Worm (Caenorhabditis elegans) whole organism, midembryonic: Measurements from ENCODE around the gene F59A6.4.

ENCODE experiments used
- T22C8.4 ChIP-seq: fragments of 200-800 bp; sonication (Bioruptor generic); IDR thresholded peaks from 2 replicates; pipeline ENCODE4 v1.3.6; 2022; ENCODE audit warnings: missing genetic modification characterization, missing compliant biosample characterization
- cog-1 ChIP-seq: sonication (generic microtip); optimal IDR thresholded peaks from 2 replicates; lab custom pipeline; 2016; ENCODE audit warnings: missing genetic modification characterization, missing compliant biosample characterization
- flt-1 ChIP-seq: fragments of 200-800 bp; sonication (Bioruptor generic); IDR thresholded peaks from 2 replicates; pipeline ENCODE4 v1.3.6; 2022; ENCODE audit warnings: missing genetic modification characterization, missing compliant biosample characterization
- klf-2 ChIP-seq: fragments of 200-800 bp; sonication (Bioruptor generic); conservative IDR thresholded peaks from 2 replicates; pipeline ENCODE4 v1.3.6; 2022; ENCODE audit warnings: missing genetic modification reagents, missing genetic modification characterization, missing compliant biosample characterization
- med-1 ChIP-seq: sonication (generic microtip); optimal IDR thresholded peaks from 2 replicates; lab custom pipeline; 2017; ENCODE audit warnings: missing genetic modification characterization, mild to moderate bottlenecking, missing compliant biosample characterization, antibody characterized with exemption, missing genetic modification reagents; ENCODE audit not compliant: insufficient read depth
- ref-1 ChIP-seq: fragments of 200-800 bp; sonication (Bioruptor generic); conservative IDR thresholded peaks from 2 replicates; pipeline ENCODE4 v1.3.6; 2022; ENCODE audit warnings: missing genetic modification reagents, missing genetic modification characterization, missing compliant biosample characterization
- tab-1 ChIP-seq: fragments of 200-800 bp; sonication (Bioruptor generic); IDR thresholded peaks from 2 replicates; pipeline ENCODE4 v1.3.6; 2022; ENCODE audit warnings: missing genetic modification characterization, missing compliant biosample characterization
- ztf-23 ChIP-seq: fragments of 200-800 bp; sonication (Bioruptor generic); IDR thresholded peaks from 2 replicates; pipeline ENCODE4 v1.3.6; 2022; ENCODE audit warnings: missing genetic modification reagents, missing genetic modification characterization, missing compliant biosample characterization
- ztf-29 ChIP-seq: fragments of 200-800 bp; sonication (Bioruptor generic); IDR thresholded peaks from 2 replicates; pipeline ENCODE4 v1.3.6; 2022; ENCODE audit warnings: missing genetic modification reagents, missing genetic modification characterization, missing compliant biosample characterization

Gene F59A6.4

ce11 chrII:5004781-5005180, at the start of gene F59A6.4:
Gene F59A6.4, plus strand, starts transcription at chrII:5005081.
- no peak for TF ChIP-seq ref-1 (GFP tag; lab: Robert Waterston, UW)
- no peak for TF ChIP-seq T22C8.4 (GFP tag; lab: Robert Waterston, UW)
- no peak for TF ChIP-seq med-1 (GFP tag; lab: Kevin White, UChicago)
- TF ChIP-seq ztf-29 (GFP tag; lab: Robert Waterston, UW), result no peak
- no peak for TF ChIP-seq cog-1 (tag; lab: Kevin White, UChicago)
- TF ChIP-seq tab-1 (GFP tag; lab: Robert Waterston, UW), result no peak
- no peak for TF ChIP-seq ztf-23 (GFP tag; lab: Robert Waterston, UW)
- no peak for TF ChIP-seq klf-2 (GFP tag; lab: Robert Waterston, UW)

ce11 chrII:4955353-4955752, 49.5 kb upstream of the F59A6.4 start, which contains the start of gene pbs-3:
Gene pbs-3, minus strand, starts transcription at chrII:4955427.
- peak; percentile 12 for TF ChIP-seq cog-1 (tag; lab: Kevin White, UChicago)
- TF ChIP-seq flt-1 (GFP tag; lab: Robert Waterston, UW), result 0 out of 2 replicates have a peak, but pooled peaks have one; percentile 56
- TF ChIP-seq ztf-23 (GFP tag; lab: Robert Waterston, UW), result no peak
- TF ChIP-seq klf-2 (GFP tag; lab: Robert Waterston, UW), result no peak

- no peak for TF ChIP-seq klf-2 (GFP tag; lab: Robert Waterston, UW)
- TF ChIP-seq ref-1 (GFP tag; lab: Robert Waterston, UW), result no peak
- no peak for TF ChIP-seq ztf-29 (GFP tag; lab: Robert Waterston, UW)
- 0 out of 2 replicates have a peak, but pooled peaks have one; percentile 19 for TF ChIP-seq ztf-23 (GFP tag; lab: Robert Waterston, UW)
- no peak for TF ChIP-seq T22C8.4 (GFP tag; lab: Robert Waterston, UW)
These were observed 45.2 kb upstream of the F59A6.4 start, which contains the start of gene ulp-2 for ce11 chrII:4959719-4960118. Gene ulp-2, minus strand, starts transcription at chrII:4959876.

ce11 chrII:4960690-4961089, 44.2 kb upstream of the F59A6.4 start:
- TF ChIP-seq ztf-23 (GFP tag; lab: Robert Waterston, UW), result no peak
- no peak for TF ChIP-seq tab-1 (GFP tag; lab: Robert Waterston, UW)
- no peak for TF ChIP-seq ztf-29 (GFP tag; lab: Robert Waterston, UW)
- TF ChIP-seq med-1 (GFP tag; lab: Kevin White, UChicago), result no peak
- TF ChIP-seq ref-1 (GFP tag; lab: Robert Waterston, UW), result no peak
- no peak for TF ChIP-seq cog-1 (tag; lab: Kevin White, UChicago)
- TF ChIP-seq klf-2 (GFP tag; lab: Robert Waterston, UW), result no peak
- TF ChIP-seq flt-1 (GFP tag; lab: Robert Waterston, UW), result no peak
- TF ChIP-seq T22C8.4 (GFP tag; lab: Robert Waterston, UW), result no peak

ce11 chrII:4966576-4966975, 38.3 kb upstream of the F59A6.4 start:
- no peak for TF ChIP-seq ref-1 (GFP tag; lab: Robert Waterston, UW)
- no peak for TF ChIP-seq tab-1 (GFP tag; lab: Robert Waterston, UW)
- TF ChIP-seq ztf-29 (GFP tag; lab: Robert Waterston, UW), result no peak
- no peak for TF ChIP-seq T22C8.4 (GFP tag; lab: Robert Waterston, UW)
- TF ChIP-seq ztf-23 (GFP tag; lab: Robert Waterston, UW), result no peak
- no peak for TF ChIP-seq cog-1 (tag; lab: Kevin White, UChicago)
- no peak for TF ChIP-seq flt-1 (GFP tag; lab: Robert Waterston, UW)
- no peak for TF ChIP-seq klf-2 (GFP tag; lab: Robert Waterston, UW)
- no peak for TF ChIP-seq med-1 (GFP tag; lab: Kevin White, UChicago)

- TF ChIP-seq T22C8.4 (GFP tag; lab: Robert Waterston, UW) (no peak), klf-2 (GFP tag; lab: Robert Waterston, UW) (no peak), cog-1 (tag; lab: Kevin White, UChicago) (no peak), tab-1 (GFP tag; lab: Robert Waterston, UW) (no peak), ztf-23 (GFP tag; lab: Robert Waterston, UW) (no peak), ref-1 (GFP tag; lab: Robert Waterston, UW) (no peak)
These were observed 37.2 kb upstream of the F59A6.4 start for ce11 chrII:4967636-4968035.

DNA sequence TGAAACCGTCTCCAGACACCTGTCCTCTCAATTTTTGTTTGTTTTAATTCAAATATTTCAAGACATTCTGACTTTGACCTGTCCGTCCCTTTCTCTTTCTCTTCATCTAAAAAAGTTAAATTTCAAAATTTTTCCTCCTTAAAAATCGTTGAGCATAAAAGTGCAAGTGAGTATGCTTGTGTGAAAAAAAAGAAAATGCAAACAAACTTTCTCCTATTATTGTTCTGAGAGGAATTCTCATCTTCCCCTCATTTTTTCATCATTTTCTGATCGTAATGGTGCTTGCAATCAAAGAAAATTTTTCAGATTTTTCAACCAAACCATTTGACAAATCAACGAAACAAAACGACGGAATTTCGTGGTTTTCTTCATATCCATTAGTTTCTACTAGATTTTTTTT, 36.0 kb upstream of the F59A6.4 start, which contains the start of gene shc-2:
Gene shc-2 (plus strand): TSS at position 301 of the 400 bp plus-strand sequence.
- TF ChIP-seq ztf-29 (GFP tag; lab: Robert Waterston, UW) (no peak), T22C8.4 (GFP tag; lab: Robert Waterston, UW) (no peak), ref-1 (GFP tag; lab: Robert Waterston, UW) (no peak), ztf-23 (GFP tag; lab: Robert Waterston, UW) (no peak), med-1 (GFP tag; lab: Kevin White, UChicago) (no peak), tab-1 (GFP tag; lab: Robert Waterston, UW) (no peak), klf-2 (GFP tag; lab: Robert Waterston, UW) (no peak), cog-1 (tag; lab: Kevin White, UChicago) (no peak), flt-1 (GFP tag; lab: Robert Waterston, UW) (no peak)

DNA sequence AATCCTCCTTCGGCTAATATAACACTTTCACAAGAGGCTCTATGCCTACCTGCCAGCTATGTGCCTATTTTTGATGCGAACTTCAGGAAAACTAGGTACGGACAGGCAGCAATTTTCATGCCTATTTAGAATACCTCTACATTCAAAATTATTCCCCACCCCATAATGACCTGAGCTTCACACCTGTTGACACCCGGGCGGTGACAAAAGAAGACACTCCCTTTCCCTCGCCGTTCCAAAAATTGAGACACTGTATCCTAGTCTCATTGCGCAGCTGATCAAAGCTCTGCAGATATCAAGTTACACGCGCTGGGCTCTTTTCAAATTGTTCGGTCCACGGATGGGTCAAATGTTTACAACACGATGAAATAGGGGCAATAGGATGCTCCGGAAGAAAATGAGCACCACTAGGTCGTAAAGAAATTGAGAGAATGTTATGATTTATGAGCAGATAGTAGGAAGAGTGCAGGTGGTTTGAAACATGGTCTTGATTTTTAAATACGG, 30.4 kb upstream of the F59A6.4 start:
- TF ChIP-seq ztf-29 (GFP tag; lab: Robert Waterston, UW), result no peak
- no peak for TF ChIP-seq med-1 (GFP tag; lab: Kevin White, UChicago)
- TF ChIP-seq klf-2 (GFP tag; lab: Robert Waterston, UW), result no peak
- no peak for TF ChIP-seq tab-1 (GFP tag; lab: Robert Waterston, UW)
- no peak for TF ChIP-seq T22C8.4 (GFP tag; lab: Robert Waterston, UW)
- no peak for TF ChIP-seq cog-1 (tag; lab: Kevin White, UChicago)
- TF ChIP-seq ref-1 (GFP tag; lab: Robert Waterston, UW), result no peak
- TF ChIP-seq ztf-23 (GFP tag; lab: Robert Waterston, UW), result no peak
- TF ChIP-seq flt-1 (GFP tag; lab: Robert Waterston, UW), result no peak

ce11 chrII:4975311-4975710, 29.6 kb upstream of the F59A6.4 start:
- no peak for TF ChIP-seq ref-1 (GFP tag; lab: Robert Waterston, UW)
